Worm (Caenorhabditis elegans) whole organism, L4 larva: ENCODE results near the gene F36F12.7.

ENCODE experiments used
- F49E8.2 ChIP-seq: sonication (generic microtip); optimal IDR thresholded peaks from 2 replicates; lab custom pipeline; 2016; ENCODE audit warnings: missing compliant biosample characterization, mild to moderate bottlenecking, missing genetic modification characterization, borderline replicate concordance
- ceh-82 ChIP-seq: sonication (generic microtip); optimal IDR thresholded peaks from 2 replicates; lab custom pipeline; 2017; ENCODE audit warnings: missing biosample characterization, missing genetic modification characterization
- ces-1 ChIP-seq: fragments of 150-350 bp; sonication (generic microtip); optimal IDR thresholded peaks from 4 replicates; lab custom pipeline; 2014; ENCODE audit warnings: missing biosample characterization, missing genetic modification reagents, missing genetic modification characterization
- egl-27 ChIP-seq: sonication (generic microtip); optimal IDR thresholded peaks from 3 replicates; lab custom pipeline; 2017; ENCODE audit warnings: missing biosample characterization, missing genetic modification reagents, missing genetic modification characterization
- hlh-30 ChIP-seq: sonication (generic microtip); optimal IDR thresholded peaks from 2 replicates; lab custom pipeline; 2017; ENCODE audit warnings: antibody characterized with exemption, mild to moderate bottlenecking, missing genetic modification characterization, missing compliant biosample characterization; ENCODE audit not compliant: insufficient read depth
- hmg-1.1 ChIP-seq: fragments of 200-800 bp; sonication (Bioruptor generic); IDR thresholded peaks from 2 replicates; pipeline ENCODE4 v1.3.6; 2022; ENCODE audit warnings: missing genetic modification reagents, missing genetic modification characterization, missing compliant biosample characterization
- lin-38 ChIP-seq: fragments of 200-800 bp; sonication (Bioruptor generic); IDR thresholded peaks from 2 replicates; pipeline ENCODE4 v1.3.6; 2022; ENCODE audit warnings: missing genetic modification reagents, missing genetic modification characterization, missing compliant biosample characterization
- mxl-2 ChIP-seq: fragments of 200-800 bp; sonication (Bioruptor generic); conservative IDR thresholded peaks from 2 replicates; pipeline ENCODE4 v1.3.6; 2022; ENCODE audit warnings: missing genetic modification reagents, missing genetic modification characterization, missing compliant biosample characterization
- nhr-237 ChIP-seq: sonication (generic microtip); optimal IDR thresholded peaks from 2 replicates; lab custom pipeline; 2017; ENCODE audit warnings: missing biosample characterization, missing genetic modification characterization
- pha-4 ChIP-seq, 2 experiments: fragments of 150-350 bp in 1 of 2; fragments of 200-800 bp in 1 of 2; sonication (Bioruptor generic) in 1 of 2; IDR thresholded peaks in 1 of 2; optimal IDR thresholded peaks in 1 of 2; 2 replicates each; pipeline versions ENCODE4 v1.3.6 to Lab custom; 2014 to 2022; ENCODE audit warnings: missing genetic modification characterization in 2 of 2, missing genetic modification reagents in 2 of 2, missing biosample characterization in 1 of 2, missing compliant biosample characterization in 1 of 2
- pqm-1 ChIP-seq: sonication (generic microtip); optimal IDR thresholded peaks from 2 replicates; lab custom pipeline; 2017; ENCODE audit warnings: missing biosample characterization, missing genetic modification characterization
- saeg-2 ChIP-seq: fragments of 200-800 bp; sonication (Bioruptor generic); IDR thresholded peaks from 2 replicates; pipeline ENCODE4 v1.3.6; 2022; ENCODE audit warnings: missing genetic modification reagents, missing genetic modification characterization, missing compliant biosample characterization
- set-16 ChIP-seq: fragments of 200-800 bp; sonication (Bioruptor generic); IDR thresholded peaks from 2 replicates; pipeline ENCODE4 v1.3.6; 2022; ENCODE audit warnings: missing genetic modification reagents, missing genetic modification characterization, missing compliant biosample characterization
- ztf-7 ChIP-seq: fragments of 150-350 bp; optimal IDR thresholded peaks from 2 replicates; lab custom pipeline; 2014; ENCODE audit warnings: missing biosample characterization, missing genetic modification characterization

- no peak for TF ChIP-seq set-16 (GFP tag; lab: Robert Waterston, UW)
- no peak for TF ChIP-seq ceh-82 (tag; lab: Kevin White, UChicago)
- no peak for TF ChIP-seq pqm-1 (tag; lab: Kevin White, UChicago)
- TF ChIP-seq hlh-30 (tag; lab: Kevin White, UChicago), result no peak
- TF ChIP-seq hmg-1.1 (GFP tag; lab: Robert Waterston, UW), result no peak
- TF ChIP-seq saeg-2 (GFP tag; lab: Robert Waterston, UW), result no peak
- TF ChIP-seq lin-38 (GFP tag; lab: Robert Waterston, UW), result no peak
- TF ChIP-seq ztf-7 (tag; lab: Kevin White, UChicago), result no peak
- no peak for TF ChIP-seq ces-1
- no peak for TF ChIP-seq egl-27
- TF ChIP-seq pha-4 (GFP tag; IDR thresholded peaks at IDR 0.05; lab: Robert Waterston, UW), result no peak
- TF ChIP-seq pha-4 (tag; optimal IDR thresholded peaks at IDR 0.05; lab: Kevin White, UChicago), result no peak
- TF ChIP-seq F49E8.2, result no peak
- no peak for TF ChIP-seq mxl-2
- TF ChIP-seq nhr-237 (tag; lab: Kevin White, UChicago), result no peak
Measured at ce11 chrV:2050136-2050535, 49.0 kb upstream of the F36F12.7 start, which contains the start of gene comt-4.
